Worm (Caenorhabditis elegans) whole organism, L2 larva: ENCODE results near the gene F48F5.6.

Experiments used
- F13H6.1 ChIP-seq: sonication (generic microtip); optimal IDR thresholded peaks from 2 replicates; lab custom pipeline; 2016; ENCODE audit warnings: missing genetic modification characterization, missing compliant biosample characterization
- ZK546.5 ChIP-seq: sonication (generic microtip); optimal IDR thresholded peaks from 2 replicates; lab custom pipeline; 2017; ENCODE audit warnings: missing biosample characterization, missing genetic modification characterization
- ceh-82 ChIP-seq: fragments of 150-350 bp; optimal IDR thresholded peaks from 2 replicates; lab custom pipeline; 2014; ENCODE audit warnings: missing biosample characterization, missing genetic modification characterization
- lin-13 ChIP-seq: fragments of 150-350 bp; optimal IDR thresholded peaks from 2 replicates; lab custom pipeline; 2014; ENCODE audit warnings: missing biosample characterization, missing genetic modification reagents, missing genetic modification characterization
- mab-5 ChIP-seq: fragments of 150-350 bp; optimal IDR thresholded peaks from 2 replicates; lab custom pipeline; 2014; ENCODE audit warnings: missing biosample characterization, missing genetic modification characterization
- nhr-12 ChIP-seq: fragments of 150-350 bp; optimal IDR thresholded peaks from 2 replicates; lab custom pipeline; 2014; ENCODE audit warnings: missing biosample characterization, missing genetic modification characterization
- nhr-237 ChIP-seq: fragments of 150-350 bp; optimal IDR thresholded peaks from 2 replicates; lab custom pipeline; 2014; ENCODE audit warnings: missing biosample characterization, missing genetic modification characterization
- skn-1 ChIP-seq: sonication (generic microtip); optimal IDR thresholded peaks from 2 replicates; lab custom pipeline; 2017; ENCODE audit warnings: missing biosample characterization, missing genetic modification characterization
- snpc-4 ChIP-seq: fragments of 150-350 bp; optimal IDR thresholded peaks from 2 replicates; lab custom pipeline; 2014; ENCODE audit warnings: missing biosample characterization, missing genetic modification characterization
- unc-39 ChIP-seq: fragments of 150-350 bp; optimal IDR thresholded peaks from 2 replicates; lab custom pipeline; 2014; ENCODE audit warnings: missing biosample characterization, missing genetic modification characterization
- zag-1 ChIP-seq: fragments of 150-350 bp; optimal IDR thresholded peaks from 2 replicates; lab custom pipeline; 2014; ENCODE audit warnings: missing biosample characterization, missing genetic modification characterization
- ztf-11 ChIP-seq: sonication (generic microtip); optimal IDR thresholded peaks from 2 replicates; lab custom pipeline; 2017; ENCODE audit warnings: missing biosample characterization, missing genetic modification characterization
- ztf-4 ChIP-seq: fragments of 150-350 bp; optimal IDR thresholded peaks from 2 replicates; lab custom pipeline; 2014; ENCODE audit warnings: missing biosample characterization, missing genetic modification characterization

- TF ChIP-seq ztf-11 (tag; lab: Kevin White, UChicago) (no peak), unc-39 (no peak), F13H6.1 (tag; lab: Kevin White, UChicago) (no peak), nhr-12 (tag; lab: Kevin White, UChicago) (no peak), skn-1 (tag; lab: Kevin White, UChicago) (no peak), zag-1 (no peak), nhr-237 (tag; lab: Kevin White, UChicago) (no peak), snpc-4 (no peak), ZK546.5 (tag; lab: Kevin White, UChicago) (no peak), mab-5 (tag; lab: Kevin White, UChicago) (no peak), lin-13 (GFP tag; lab: Kevin White, UChicago) (no peak), ztf-4 (no peak), ceh-82 (tag; lab: Kevin White, UChicago) (no peak)
Observed at ce11 chrV:20406817-20407216, 46.2 kb downstream of the F48F5.6 start.
